Fruit fly (Drosophila melanogaster) whole organism, embryonic: ENCODE data around the gene Ing3.

Experiments
- Abd-B ChIP-seq: fragments of 200-800 bp; sonication (Bioruptor generic); optimal IDR thresholded peaks from 2 replicates; lab custom pipeline; 2018; ENCODE audit warnings: missing biosample characterization, mild to moderate bottlenecking, missing genetic modification characterization, moderate library complexity
- Antp ChIP-seq: fragments of 200-800 bp; sonication (Bioruptor generic); optimal IDR thresholded peaks from 3 replicates; lab custom pipeline; 2016; ENCODE audit warnings: missing biosample characterization, missing genetic modification characterization
- Bdp1 ChIP-seq: fragments of 200-800 bp; sonication (Bioruptor generic); optimal IDR thresholded peaks from 3 replicates; lab custom pipeline; 2016; ENCODE audit warnings: missing biosample characterization, missing genetic modification characterization
- Bgb ChIP-seq: fragments of 200-800 bp; sonication (Bioruptor generic); IDR thresholded peaks from 2 replicates; pipeline ENCODE4 v1.3.6; 2022; ENCODE audit warnings: missing biosample characterization, missing genetic modification characterization; ENCODE audit not compliant: partially characterized antibody
- CG10209 ChIP-seq: fragments of 200-800 bp; sonication (Bioruptor generic); optimal IDR thresholded peaks from 3 replicates; lab custom pipeline; 2017; ENCODE audit warnings: missing biosample characterization, mild to moderate bottlenecking, missing genetic modification characterization, missing genetic modification reagents
- CG10462 ChIP-seq: fragments of 200-800 bp; sonication (Bioruptor generic); optimal IDR thresholded peaks from 2 replicates; lab custom pipeline; 2016; ENCODE audit warnings: missing biosample characterization, missing genetic modification characterization
- CG1233 ChIP-seq: fragments of 200-800 bp; sonication (Bioruptor generic); optimal IDR thresholded peaks from 4 replicates; lab custom pipeline; 2018; ENCODE audit warnings: missing biosample characterization, mild to moderate bottlenecking, missing genetic modification characterization
- CG15479 ChIP-seq: fragments of 200-800 bp; sonication (Bioruptor generic); optimal IDR thresholded peaks from 3 replicates; lab custom pipeline; 2019; ENCODE audit warnings: missing biosample characterization, mild to moderate bottlenecking, missing genetic modification characterization, moderate library complexity
- CG1603 ChIP-seq: fragments of 200-800 bp; sonication (Bioruptor generic); optimal IDR thresholded peaks from 2 replicates; lab custom pipeline; 2019; ENCODE audit warnings: missing biosample characterization, mild to moderate bottlenecking, missing genetic modification characterization, moderate library complexity
- CG16813 ChIP-seq: fragments of 200-800 bp; sonication (Bioruptor generic); IDR thresholded peaks from 3 replicates; pipeline ENCODE4 v1.3.6; 2022; ENCODE audit warnings: missing biosample characterization, missing genetic modification characterization; ENCODE audit not compliant: partially characterized antibody
- CG16863 ChIP-seq: fragments of 200-800 bp; sonication (Bioruptor generic); optimal IDR thresholded peaks from 3 replicates; lab custom pipeline; 2016; ENCODE audit warnings: missing biosample characterization, missing genetic modification characterization
- CG17802 ChIP-seq: fragments of 200-800 bp; sonication (Bioruptor generic); optimal IDR thresholded peaks from 2 replicates; lab custom pipeline; 2018; ENCODE audit warnings: missing biosample characterization, mild to moderate bottlenecking, missing genetic modification characterization, moderate library complexity
- CG18764 ChIP-seq: fragments of 200-800 bp; sonication (Bioruptor generic); optimal IDR thresholded peaks from 3 replicates; lab custom pipeline; 2016; ENCODE audit warnings: missing biosample characterization, missing genetic modification characterization
- CG30403 ChIP-seq: fragments of 200-800 bp; sonication (Bioruptor generic); optimal IDR thresholded peaks from 3 replicates; lab custom pipeline; 2016; ENCODE audit warnings: missing biosample characterization, missing genetic modification characterization
- CG31441 ChIP-seq: fragments of 200-800 bp; sonication (Bioruptor generic); IDR thresholded peaks from 2 replicates; pipeline ENCODE4 v1.3.6; 2022; ENCODE audit warnings: missing biosample characterization, missing genetic modification characterization
- CG3995 ChIP-seq: fragments of 200-800 bp; sonication (Bioruptor generic); optimal IDR thresholded peaks from 3 replicates; lab custom pipeline; 2016; ENCODE audit warnings: missing biosample characterization, missing genetic modification characterization
- CG4328 ChIP-seq: fragments of 200-800 bp; sonication (Bioruptor generic); optimal IDR thresholded peaks from 3 replicates; lab custom pipeline; 2017; ENCODE audit warnings: missing biosample characterization, missing genetic modification reagents, missing genetic modification characterization
- CG5180 ChIP-seq: fragments of 200-800 bp; sonication (Bioruptor generic); optimal IDR thresholded peaks from 3 replicates; lab custom pipeline; 2017; ENCODE audit warnings: missing biosample characterization, missing genetic modification characterization, mild to moderate bottlenecking, moderate library complexity, missing genetic modification reagents
- CG8290 ChIP-seq, 3 experiments: fragments of 200-800 bp; sonication (Bioruptor generic); optimal IDR thresholded peaks; 2 replicates each; lab custom pipeline; 2016 to 2019; ENCODE audit warnings: missing biosample characterization in 3 of 3, missing genetic modification characterization in 3 of 3, mild to moderate bottlenecking in 2 of 3, moderate library complexity in 1 of 3
- CG8388 ChIP-seq: fragments of 200-800 bp; sonication (Bioruptor generic); optimal IDR thresholded peaks from 2 replicates; lab custom pipeline; 2019; ENCODE audit warnings: missing biosample characterization, mild to moderate bottlenecking, missing genetic modification characterization, moderate library complexity
- CG8478 ChIP-seq: fragments of >200 bp; optimal IDR thresholded peaks from 2 replicates; lab custom pipeline; 2018
- CG9437 ChIP-seq: fragments of 200-800 bp; sonication (Bioruptor generic); optimal IDR thresholded peaks from 2 replicates; lab custom pipeline; 2018; ENCODE audit warnings: missing biosample characterization, mild to moderate bottlenecking, missing genetic modification characterization
- CHES-1-like ChIP-seq: fragments of 200-800 bp; sonication (Bioruptor generic); optimal IDR thresholded peaks from 2 replicates; lab custom pipeline; 2016; ENCODE audit warnings: missing biosample characterization, missing genetic modification characterization
- Dll ChIP-seq: fragments of 200-800 bp; sonication (Bioruptor generic); IDR thresholded peaks from 4 replicates; pipeline ENCODE4 v1.3.6; 2022; ENCODE audit warnings: missing biosample characterization, missing genetic modification characterization; ENCODE audit not compliant: partially characterized antibody
- Dp ChIP-seq: fragments of 200-800 bp; sonication (Bioruptor generic); optimal IDR thresholded peaks from 2 replicates; lab custom pipeline; 2018; ENCODE audit warnings: missing biosample characterization, mild to moderate bottlenecking, missing genetic modification characterization, moderate library complexity
- Ets65A ChIP-seq: fragments of 200-800 bp; sonication (Bioruptor generic); peaks from one replicate; lab custom pipeline; 2016; ENCODE audit warnings: missing biosample characterization, missing genetic modification characterization
- Fer3 ChIP-seq: fragments of 200-800 bp; sonication (Bioruptor generic); optimal IDR thresholded peaks from 2 replicates; lab custom pipeline; 2018; ENCODE audit warnings: missing biosample characterization, mild to moderate bottlenecking, missing genetic modification characterization, moderate library complexity
- HLH4C ChIP-seq: fragments of 200-800 bp; sonication (Bioruptor generic); IDR thresholded peaks from 3 replicates; pipeline ENCODE4 v1.3.6; 2022; ENCODE audit warnings: missing biosample characterization, missing genetic modification characterization; ENCODE audit not compliant: partially characterized antibody
- Hsf ChIP-seq: fragments of 200-800 bp; sonication (Bioruptor generic); optimal IDR thresholded peaks from 3 replicates; lab custom pipeline; 2016; ENCODE audit warnings: missing biosample characterization, missing genetic modification characterization
- MTF-1 ChIP-seq: fragments of 200-800 bp; sonication (Bioruptor generic); optimal IDR thresholded peaks from 2 replicates; lab custom pipeline; 2018; ENCODE audit warnings: missing biosample characterization, mild to moderate bottlenecking, missing genetic modification characterization, borderline replicate concordance
- Mrtf ChIP-seq: fragments of 200-800 bp; sonication (Bioruptor generic); IDR thresholded peaks from 3 replicates; pipeline ENCODE4 v1.3.6; 2022; ENCODE audit warnings: missing biosample characterization, missing genetic modification characterization
- Oaz ChIP-seq: fragments of 200-800 bp; sonication (Bioruptor generic); IDR thresholded peaks from 2 replicates; pipeline ENCODE4 v1.3.6; 2022; ENCODE audit warnings: missing biosample characterization, missing genetic modification characterization
- Side ChIP-seq: fragments of 200-800 bp; sonication (Bioruptor generic); optimal IDR thresholded peaks from 2 replicates; lab custom pipeline; 2016; ENCODE audit warnings: missing biosample characterization, missing genetic modification characterization
- Six4 ChIP-seq: fragments of 200-800 bp; sonication (Bioruptor generic); optimal IDR thresholded peaks from 2 replicates; lab custom pipeline; 2016; ENCODE audit warnings: missing biosample characterization, missing genetic modification characterization
- Sox102F ChIP-seq: fragments of 200-800 bp; sonication (Bioruptor generic); optimal IDR thresholded peaks from 2 replicates; lab custom pipeline; 2018; ENCODE audit warnings: missing biosample characterization, mild to moderate bottlenecking, missing genetic modification characterization, moderate library complexity
- Spps ChIP-seq: fragments of 200-800 bp; sonication (Bioruptor generic); optimal IDR thresholded peaks from 2 replicates; lab custom pipeline; 2018; ENCODE audit warnings: missing biosample characterization, mild to moderate bottlenecking, missing genetic modification characterization
- Xbp1 ChIP-seq: fragments of 200-800 bp; sonication (Bioruptor generic); optimal IDR thresholded peaks from 3 replicates; lab custom pipeline; 2016; ENCODE audit warnings: missing biosample characterization, mild to moderate bottlenecking, missing genetic modification characterization
- chn ChIP-seq: fragments of 200-800 bp; sonication (Bioruptor generic); optimal IDR thresholded peaks from 2 replicates; lab custom pipeline; 2016; ENCODE audit warnings: missing biosample characterization, missing genetic modification characterization
- dan ChIP-seq: fragments of 200-800 bp; sonication (Bioruptor generic); IDR thresholded peaks from 2 replicates; pipeline ENCODE4 v1.3.6; 2022; ENCODE audit warnings: missing biosample characterization, missing genetic modification characterization
- dm ChIP-seq: fragments of 200-800 bp; sonication (Bioruptor generic); optimal IDR thresholded peaks from 3 replicates; lab custom pipeline; 2016; ENCODE audit warnings: missing biosample characterization, missing genetic modification characterization
- en ChIP-seq: fragments of 200-800 bp; sonication (Bioruptor generic); optimal IDR thresholded peaks from 2 replicates; lab custom pipeline; 2016; ENCODE audit warnings: missing biosample characterization, missing genetic modification characterization
- her ChIP-seq: fragments of 200-800 bp; sonication (Bioruptor generic); optimal IDR thresholded peaks from 2 replicates; lab custom pipeline; 2016; ENCODE audit warnings: missing biosample characterization, missing genetic modification characterization
- jumu ChIP-seq: fragments of 200-800 bp; sonication (Bioruptor generic); optimal IDR thresholded peaks from 3 replicates; lab custom pipeline; 2016; ENCODE audit warnings: missing biosample characterization, missing genetic modification characterization
- kay ChIP-seq: fragments of 200-800 bp; sonication (Bioruptor generic); optimal IDR thresholded peaks from 2 replicates; lab custom pipeline; 2016; ENCODE audit warnings: missing biosample characterization, missing genetic modification characterization
- lbe ChIP-seq: fragments of 200-800 bp; sonication (Bioruptor generic); optimal IDR thresholded peaks from 2 replicates; lab custom pipeline; 2016; ENCODE audit warnings: missing biosample characterization, mild to moderate bottlenecking, missing genetic modification characterization
- lilli ChIP-seq: fragments of 200-800 bp; sonication (Bioruptor generic); optimal IDR thresholded peaks from 3 replicates; lab custom pipeline; 2016; ENCODE audit warnings: missing biosample characterization, missing genetic modification characterization
- otp ChIP-seq: fragments of 200-800 bp; sonication (Bioruptor generic); IDR thresholded peaks from 3 replicates; pipeline ENCODE4, ENCODE4 v1.3.6; 2022; ENCODE audit warnings: missing biosample characterization, missing genetic modification characterization
- rib ChIP-seq: fragments of 200-800 bp; sonication (Bioruptor generic); IDR thresholded peaks from 2 replicates; pipeline ENCODE4 v1.3.6; 2022; ENCODE audit warnings: missing biosample characterization, missing genetic modification characterization
- sug ChIP-seq: fragments of 200-800 bp; optimal IDR thresholded peaks from 2 replicates; lab custom pipeline; 2019; ENCODE audit warnings: missing biosample characterization, mild to moderate bottlenecking, missing genetic modification characterization, moderate library complexity
- zen2 ChIP-seq: fragments of 200-800 bp; sonication (Bioruptor generic); IDR thresholded peaks from 3 replicates; pipeline ENCODE4 v1.3.6; 2022; ENCODE audit warnings: missing biosample characterization, missing genetic modification characterization; ENCODE audit not compliant: partially characterized antibody

Ing3 gene

dm6 chrX:18645720-18646213, 7.1 kb downstream of the Ing3 start (continued):
- no peak for TF ChIP-seq HLH4C
- TF ChIP-seq jumu (GFP tag; lab: Kevin White, UChicago), result peak; percentile 29
- TF ChIP-seq rib (GFP tag; lab: Robert Waterston, UW), result peak; percentile 58; the same call in 1 of the 2 replicates
- TF ChIP-seq Dp (GFP tag; lab: Kevin White, UChicago), result no peak
- TF ChIP-seq CG30403, result peak; percentile 79
- TF ChIP-seq CG1603 (tag; lab: Kevin White, UChicago), result peak; percentile 40
- TF ChIP-seq Sox102F (GFP tag; lab: Kevin White, UChicago), result peak; percentile 79
- 0 out of 3 replicates have a peak, but pooled peaks have one; percentile 45 for TF ChIP-seq Mrtf
- no peak for TF ChIP-seq CG15479
- no peak for TF ChIP-seq Spps
- peak; percentile 57 for TF ChIP-seq CG10209 (GFP tag; lab: Kevin White, UChicago)
- peak; percentile 45 for TF ChIP-seq CG5180
- peak; percentile 18 for TF ChIP-seq dm (GFP tag; lab: Kevin White, UChicago)
- peak; percentile 57 for TF ChIP-seq Hsf
- TF ChIP-seq CG3995 (GFP tag; lab: Kevin White, UChicago), result no peak
- peak; percentile 61 for TF ChIP-seq chn
- peak; percentile 15 for TF ChIP-seq CG16863 (GFP tag; lab: Kevin White, UChicago)
- no peak for TF ChIP-seq Fer3 (tag; lab: Kevin White, UChicago)
- no peak for TF ChIP-seq her
- peak; percentile 1 for TF ChIP-seq lbe (GFP tag; lab: Kevin White, UChicago)
- TF ChIP-seq CHES-1-like (GFP tag; lab: Kevin White, UChicago), result peak; percentile 9
- TF ChIP-seq CG8290 (GFP tag; optimal IDR thresholded peaks at IDR 0.05; lab: Kevin White, UChicago), result peak; percentile 16
- peak in 1 of 2 experiments; percentile 87 for TF ChIP-seq CG8290 (tag; optimal IDR thresholded peaks at IDR 0.05; lab: Kevin White, UChicago)
- TF ChIP-seq en, result no peak
- TF ChIP-seq otp (GFP tag; lab: Robert Waterston, UW), result no peak
- peak; percentile 41 for TF ChIP-seq CG18764 (GFP tag; lab: Kevin White, UChicago)
- peak; percentile 54 for TF ChIP-seq Abd-B (GFP tag; lab: Kevin White, UChicago)
- TF ChIP-seq Ets65A (GFP tag; lab: Kevin White, UChicago), result peak; percentile 95
- TF ChIP-seq lilli, result peak; percentile 69
- TF ChIP-seq CG31441 (GFP tag; lab: Robert Waterston, UW), result peak; percentile 65
- TF ChIP-seq Six4 (GFP tag; lab: Kevin White, UChicago), result peak; percentile 38
- peak; percentile 40 for TF ChIP-seq Bdp1 (GFP tag; lab: Kevin White, UChicago)
- no peak for TF ChIP-seq Bgb (GFP tag; lab: Robert Waterston, UW)
- peak; percentile 48 for TF ChIP-seq CG9437 (GFP tag; lab: Kevin White, UChicago)
- no peak for TF ChIP-seq zen2 (GFP tag; lab: Robert Waterston, UW)
- TF ChIP-seq Xbp1, result peak; percentile 64
- TF ChIP-seq CG16813 (GFP tag; lab: Robert Waterston, UW), result no peak
- no peak for TF ChIP-seq Dll (GFP tag; lab: Robert Waterston, UW)
- no peak for TF ChIP-seq Side
- peak; percentile 39 for TF ChIP-seq MTF-1 (GFP tag; lab: Kevin White, UChicago)
- TF ChIP-seq dan, result no peak
- TF ChIP-seq kay (GFP tag; lab: Kevin White, UChicago), result no peak
- TF ChIP-seq Oaz (GFP tag; lab: Robert Waterston, UW), result no peak
- TF ChIP-seq Antp (GFP tag; lab: Kevin White, UChicago), result no peak
- TF ChIP-seq CG17802, result no peak
- peak; percentile 15 for TF ChIP-seq CG10462 (GFP tag; lab: Kevin White, UChicago)
- TF ChIP-seq CG8388 (GFP tag; lab: Kevin White, UChicago), result peak; percentile 57
- no peak for TF ChIP-seq CG8478
- TF ChIP-seq sug, result no peak
- TF ChIP-seq CG4328 (GFP tag; lab: Kevin White, UChicago), result no peak
- peak; percentile 47 for TF ChIP-seq CG1233 (GFP tag; lab: Kevin White, UChicago)
